Fruit fly (Drosophila melanogaster) whole organism: ENCODE measurements around the gene CG13053.

Experiments used
- CG8478 ChIP-seq: fragments of >200 bp; optimal IDR thresholded peaks from 2 replicates; lab custom pipeline; 2018; ENCODE audit warnings: inconsistent platforms
- Dll ChIP-seq: fragments of >200 bp; optimal IDR thresholded peaks from 2 replicates; lab custom pipeline; 2017
- EcR ChIP-seq, 2 experiments: fragments of >200 bp; optimal IDR thresholded peaks; 2 replicates each; lab custom pipeline; 2017; ENCODE audit warnings: missing biosample characterization in 2 of 2, missing genetic modification characterization in 2 of 2, missing genetic modification reagents in 2 of 2
- pan ChIP-seq: fragments of >200 bp; optimal IDR thresholded peaks from 2 replicates; lab custom pipeline; 2017
- psq ChIP-seq: fragments of >200 bp; optimal IDR thresholded peaks from 2 replicates; lab custom pipeline; 2017
- usp ChIP-seq: fragments of >200 bp; optimal IDR thresholded peaks from 2 replicates; lab custom pipeline; 2017; ENCODE audit warnings: missing biosample characterization, missing genetic modification characterization, mixed read lengths

CG13053 gene

dm6 chr3L:16259552-16259951, at the start of gene CG13053:
CG13053 (minus strand) TSS chr3L:16259722.
- TF ChIP-seq CG8478 (lab: Kevin White, UChicago), result no peak
- TF ChIP-seq Dll (lab: Kevin White, UChicago), result no peak
- no peak for TF ChIP-seq usp (GFP tag; lab: Kevin White, UChicago)
- no peak for TF ChIP-seq EcR (GFP tag; optimal IDR thresholded peaks at IDR 0.05; lab: Kevin White, UChicago)
- no peak for TF ChIP-seq psq

- TF ChIP-seq pan (no peak), psq (no peak), CG8478 (lab: Kevin White, UChicago) (no peak), Dll (lab: Kevin White, UChicago) (no peak), usp (GFP tag; lab: Kevin White, UChicago) (no peak), EcR (GFP tag; optimal IDR thresholded peaks at IDR 0.05; lab: Kevin White, UChicago) (no peak)
Observed at dm6 chr3L:16308380-16308779, 48.9 kb upstream of the CG13053 start, which contains the start of gene CG13042. CG13042 (minus strand) TSS chr3L:16308480.

- TF ChIP-seq EcR (GFP tag; optimal IDR thresholded peaks at IDR 0.05; lab: Kevin White, UChicago) (no peak), CG8478 (lab: Kevin White, UChicago) (no peak), pan (no peak), usp (GFP tag; lab: Kevin White, UChicago) (no peak), Dll (lab: Kevin White, UChicago) (no peak), psq (no peak)
Observed at dm6 chr3L:16305820-16306650, 46.5 kb upstream of the CG13053 start, which contains the start of the genes CG13043 and CG13063. CG13043 (minus strand) TSS chr3L:16305870. CG13063 (plus strand) TSS chr3L:16306600.

dm6 chr3L:16303982-16304381, 44.5 kb upstream of the CG13053 start, which contains the start of gene CG43249:
CG43249 (plus strand) TSS chr3L:16304282.
- TF ChIP-seq EcR (GFP tag; optimal IDR thresholded peaks at IDR 0.05; lab: Kevin White, UChicago), result no peak
- TF ChIP-seq CG8478 (lab: Kevin White, UChicago), result no peak
- no peak for TF ChIP-seq usp (GFP tag; lab: Kevin White, UChicago)

- TF ChIP-seq pan, result no peak
Observed at dm6 chr3L:16303078-16303477, 43.6 kb upstream of the CG13053 start, which contains the start of gene CG13044. CG13044 (minus strand) TSS chr3L:16303178.

- TF ChIP-seq usp (GFP tag; lab: Kevin White, UChicago), result no peak
- TF ChIP-seq pan, result no peak
- no peak for TF ChIP-seq EcR (GFP tag; optimal IDR thresholded peaks at IDR 0.05; lab: Kevin White, UChicago)
- no peak for TF ChIP-seq psq
- no peak for TF ChIP-seq Dll (lab: Kevin White, UChicago)
- no peak for TF ChIP-seq CG8478 (lab: Kevin White, UChicago)
Observed at dm6 chr3L:16301153-16301552, 41.6 kb upstream of the CG13053 start, which contains the start of gene CG4982. CG4982 (plus strand) TSS chr3L:16301453.

dm6 chr3L:16295447-16295846, 35.9 kb upstream of the CG13053 start, which contains the start of gene CG4962:
CG4962 (minus strand) TSS chr3L:16295547.
- TF ChIP-seq Dll (lab: Kevin White, UChicago) (no peak), usp (GFP tag; lab: Kevin White, UChicago) (no peak), CG8478 (lab: Kevin White, UChicago) (no peak), EcR (GFP tag; optimal IDR thresholded peaks at IDR 0.05; lab: Kevin White, UChicago) (no peak), pan (no peak), psq (no peak)

dm6 chr3L:16291678-16292077, 32.2 kb upstream of the CG13053 start:
- no peak for TF ChIP-seq psq
- TF ChIP-seq Dll (lab: Kevin White, UChicago), result no peak
- no peak for TF ChIP-seq CG8478 (lab: Kevin White, UChicago)
- no peak for TF ChIP-seq pan
- no peak for TF ChIP-seq usp (GFP tag; lab: Kevin White, UChicago)
- no peak for TF ChIP-seq EcR (GFP tag; optimal IDR thresholded peaks at IDR 0.05; lab: Kevin White, UChicago)

dm6 chr3L:16290850-16291249, 31.3 kb upstream of the CG13053 start, which contains the start of gene CG13045:
CG13045 (minus strand) TSS chr3L:16290950.
- TF ChIP-seq psq, result no peak
- TF ChIP-seq pan, result no peak
- no peak for TF ChIP-seq Dll (lab: Kevin White, UChicago)
- no peak for TF ChIP-seq EcR (GFP tag; optimal IDR thresholded peaks at IDR 0.05; lab: Kevin White, UChicago)
- no peak for TF ChIP-seq usp (GFP tag; lab: Kevin White, UChicago)
- no peak for TF ChIP-seq CG8478 (lab: Kevin White, UChicago)

dm6 chr3L:16289067-16289466, 29.5 kb upstream of the CG13053 start:
- TF ChIP-seq EcR (GFP tag; optimal IDR thresholded peaks at IDR 0.05; lab: Kevin White, UChicago) (no peak), usp (GFP tag; lab: Kevin White, UChicago) (no peak), psq (no peak), CG8478 (lab: Kevin White, UChicago) (no peak), Dll (lab: Kevin White, UChicago) (no peak), pan (no peak)

- TF ChIP-seq pan (no peak), Dll (lab: Kevin White, UChicago) (no peak), usp (GFP tag; lab: Kevin White, UChicago) (no peak), CG8478 (lab: Kevin White, UChicago) (no peak), psq (no peak), EcR (GFP tag; optimal IDR thresholded peaks at IDR 0.05; lab: Kevin White, UChicago) (no peak)
Observed at dm6 chr3L:16288322-16288721, 28.8 kb upstream of the CG13053 start, which contains the start of gene CG13046. CG13046 (minus strand) TSS chr3L:16288422.

- TF ChIP-seq pan (no peak), psq (no peak), CG8478 (lab: Kevin White, UChicago) (no peak), Dll (lab: Kevin White, UChicago) (no peak), EcR (GFP tag; optimal IDR thresholded peaks at IDR 0.05; lab: Kevin White, UChicago) (no peak), usp (GFP tag; lab: Kevin White, UChicago) (no peak)
Observed at dm6 chr3L:16286258-16286657, 26.7 kb upstream of the CG13053 start.
